Fruit fly (Drosophila melanogaster) whole organism: Measurements from ENCODE around the gene CG10959.

Experiments used
- CG8478 ChIP-seq: fragments of >200 bp; optimal IDR thresholded peaks from 2 replicates; lab custom pipeline; 2018; ENCODE audit warnings: inconsistent platforms
- Dll ChIP-seq: fragments of >200 bp; optimal IDR thresholded peaks from 2 replicates; lab custom pipeline; 2017
- EcR ChIP-seq, 2 experiments: fragments of >200 bp; optimal IDR thresholded peaks; 2 replicates each; lab custom pipeline; 2017; ENCODE audit warnings: missing biosample characterization in 2 of 2, missing genetic modification characterization in 2 of 2, missing genetic modification reagents in 2 of 2
- pan ChIP-seq: fragments of >200 bp; optimal IDR thresholded peaks from 2 replicates; lab custom pipeline; 2017
- psq ChIP-seq: fragments of >200 bp; optimal IDR thresholded peaks from 2 replicates; lab custom pipeline; 2017
- usp ChIP-seq: fragments of >200 bp; optimal IDR thresholded peaks from 2 replicates; lab custom pipeline; 2017; ENCODE audit warnings: missing biosample characterization, missing genetic modification characterization, mixed read lengths

The CG10959 gene

DNA sequence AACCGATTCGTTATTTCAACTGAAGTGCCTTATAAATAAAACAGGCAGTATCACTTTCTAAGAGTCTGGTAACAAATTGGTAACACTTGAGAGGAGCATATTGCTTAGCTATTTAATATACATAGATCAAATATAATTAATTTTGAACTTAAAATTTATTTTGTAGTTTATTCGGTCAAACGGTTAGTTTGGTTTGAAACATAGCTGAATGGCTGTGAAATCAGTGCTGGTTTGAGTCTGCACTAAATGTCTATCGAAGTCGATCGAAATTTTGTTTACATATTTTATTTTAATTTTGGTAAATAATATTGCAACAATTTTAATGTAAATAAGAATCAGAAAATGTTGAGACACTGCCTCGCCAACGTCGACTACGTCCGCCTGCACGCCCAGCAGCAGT lies at the start of gene CG10959:
TSS of gene CG10959 (plus strand) at position 228 of the 400 bp plus-strand sequence.
- no peak for TF ChIP-seq usp (GFP tag; lab: Kevin White, UChicago)
- TF ChIP-seq Dll, result no peak
- TF ChIP-seq EcR (GFP tag; optimal IDR thresholded peaks at IDR 0.05; lab: Kevin White, UChicago), result no peak
- no peak for TF ChIP-seq pan (lab: Kevin White, UChicago)
- TF ChIP-seq psq (lab: Kevin White, UChicago), result no peak
- TF ChIP-seq CG8478 (lab: Kevin White, UChicago), result no peak

DNA sequence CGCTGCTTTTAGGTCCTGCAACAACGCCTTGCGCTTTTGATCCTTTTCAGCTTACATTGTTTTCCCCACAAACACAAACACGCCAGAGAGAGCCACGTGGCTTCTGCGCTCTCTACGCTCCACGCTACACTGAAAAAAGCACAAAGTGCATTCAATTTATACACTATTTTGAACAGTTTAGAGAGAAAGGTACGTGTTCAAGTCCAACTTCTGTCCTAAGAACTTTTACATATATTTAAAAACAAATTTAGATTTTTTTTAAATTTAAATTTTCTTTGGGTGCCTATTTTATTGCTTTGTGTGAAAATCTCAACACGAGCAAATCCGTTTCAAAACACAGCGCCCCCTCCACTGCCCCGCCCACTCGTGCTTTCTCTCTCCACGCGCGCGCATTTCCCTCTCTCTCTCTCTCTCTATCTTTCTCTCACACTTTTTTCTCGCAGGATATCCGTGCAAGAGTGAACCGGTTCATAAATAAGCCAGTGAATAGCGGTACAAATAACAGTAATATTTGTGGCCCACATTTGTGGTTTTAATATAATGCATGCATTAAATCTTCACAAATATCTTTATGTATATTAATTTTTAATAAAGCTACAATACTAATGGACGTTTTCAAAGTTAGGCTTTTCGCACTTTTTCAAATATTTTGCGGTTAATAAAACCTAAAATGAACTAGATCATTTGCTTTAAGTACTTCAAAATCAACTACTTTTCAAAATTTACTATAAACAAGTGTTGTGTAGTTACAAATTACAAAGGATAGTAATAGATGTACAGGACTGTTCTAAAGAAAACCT lies 48.4 kb upstream of the CG10959 start:
- TF ChIP-seq psq (lab: Kevin White, UChicago), result no peak
- TF ChIP-seq CG8478 (lab: Kevin White, UChicago), result no peak
- no peak for TF ChIP-seq Dll
- no peak for TF ChIP-seq pan (lab: Kevin White, UChicago)
- no peak for TF ChIP-seq EcR (GFP tag; optimal IDR thresholded peaks at IDR 0.05; lab: Kevin White, UChicago)
- no peak for TF ChIP-seq usp (GFP tag; lab: Kevin White, UChicago)

- TF ChIP-seq CG8478 (lab: Kevin White, UChicago) (no peak), usp (GFP tag; lab: Kevin White, UChicago) (no peak), pan (lab: Kevin White, UChicago) (no peak), Dll (no peak), EcR (GFP tag; optimal IDR thresholded peaks at IDR 0.05; lab: Kevin White, UChicago) (no peak), psq (lab: Kevin White, UChicago) (no peak)
Observed at dm6 chrX:8100826-8101079, 47.8 kb upstream of the CG10959 start.

DNA sequence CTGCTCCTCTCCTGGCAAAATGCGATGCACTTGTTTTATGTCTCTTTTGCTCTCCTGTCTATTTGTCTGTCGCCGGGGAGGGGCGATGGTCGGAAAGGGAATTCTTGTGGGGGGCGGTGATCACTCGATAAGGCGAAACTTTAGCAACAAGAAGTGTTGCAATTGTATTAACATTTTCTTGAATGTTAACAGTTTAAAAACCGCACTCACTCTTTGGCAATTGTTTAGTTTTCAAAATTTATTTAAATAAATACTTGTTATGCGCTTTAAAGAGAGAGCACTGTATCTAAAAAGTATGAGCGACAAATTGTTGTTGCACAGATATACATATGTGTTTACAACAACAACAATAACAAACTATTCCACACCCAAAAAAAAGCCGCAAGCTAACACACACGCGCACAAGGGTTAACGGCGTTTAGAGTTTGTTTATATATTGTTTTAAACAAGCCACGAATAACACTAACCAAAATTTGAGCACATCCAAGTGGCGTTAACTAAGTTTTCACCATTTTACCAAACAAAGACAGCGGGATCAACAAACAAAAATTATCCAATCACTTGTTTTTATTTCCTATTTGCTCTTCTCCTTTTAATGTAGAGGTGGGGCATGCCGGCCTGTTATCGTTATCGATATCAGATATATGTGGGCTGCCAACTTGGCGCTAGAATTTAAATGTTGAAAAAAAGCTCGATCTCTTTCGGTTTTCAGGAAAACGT lies 46.9 kb upstream of the CG10959 start, which contains the start of gene CG2258:
TSS of gene CG2258 (minus strand) at position 617 of the 720 bp plus-strand sequence.
- no peak for TF ChIP-seq Dll
- no peak for TF ChIP-seq usp (GFP tag; lab: Kevin White, UChicago)
- TF ChIP-seq CG8478 (lab: Kevin White, UChicago), result no peak
- no peak for TF ChIP-seq pan (lab: Kevin White, UChicago)
- TF ChIP-seq EcR (GFP tag; optimal IDR thresholded peaks at IDR 0.05; lab: Kevin White, UChicago), result no peak
- no peak for TF ChIP-seq psq (lab: Kevin White, UChicago)

dm6 chrX:8106281-8107050 lies 42.1 kb upstream of the CG10959 start:
- TF ChIP-seq psq (lab: Kevin White, UChicago), result no peak
- TF ChIP-seq Dll, result no peak
- TF ChIP-seq pan (lab: Kevin White, UChicago), result no peak
- TF ChIP-seq CG8478 (lab: Kevin White, UChicago), result no peak
- TF ChIP-seq EcR (GFP tag; optimal IDR thresholded peaks at IDR 0.05; lab: Kevin White, UChicago), result no peak
- no peak for TF ChIP-seq usp (GFP tag; lab: Kevin White, UChicago)

- TF ChIP-seq psq (lab: Kevin White, UChicago) (no peak), pan (lab: Kevin White, UChicago) (no peak), Dll (no peak), CG8478 (lab: Kevin White, UChicago) (no peak), EcR (GFP tag; optimal IDR thresholded peaks at IDR 0.05; lab: Kevin White, UChicago) (no peak), usp (GFP tag; lab: Kevin White, UChicago) (no peak)
Observed at dm6 chrX:8107936-8108335, 40.6 kb upstream of the CG10959 start.

DNA sequence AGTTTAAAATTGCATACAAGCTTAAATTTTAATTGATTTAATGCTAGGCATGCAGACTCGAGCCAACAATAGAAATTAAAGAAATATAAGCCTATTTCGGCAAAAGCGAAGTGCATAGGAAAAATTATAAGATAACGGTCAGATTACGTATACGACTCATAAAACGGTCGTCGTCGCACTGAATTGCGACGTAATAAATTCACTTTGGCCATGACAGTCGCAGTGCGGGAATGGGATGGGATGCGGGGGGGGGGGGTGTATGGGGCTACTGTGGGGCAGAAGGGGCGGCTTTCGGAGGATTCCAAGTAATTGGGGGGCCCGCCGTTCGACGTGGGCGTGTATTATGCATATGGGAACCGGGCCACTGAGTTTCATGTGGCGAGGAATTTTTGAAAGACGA lies 37.6 kb upstream of the CG10959 start:
- TF ChIP-seq CG8478 (lab: Kevin White, UChicago) (no peak), pan (lab: Kevin White, UChicago) (no peak), EcR (GFP tag; optimal IDR thresholded peaks at IDR 0.05; lab: Kevin White, UChicago) (no peak), usp (GFP tag; lab: Kevin White, UChicago) (no peak), Dll (no peak), psq (lab: Kevin White, UChicago) (no peak)

- TF ChIP-seq psq (lab: Kevin White, UChicago), result no peak
- no peak for TF ChIP-seq pan (lab: Kevin White, UChicago)
- TF ChIP-seq Dll, result no peak
- no peak for TF ChIP-seq usp (GFP tag; lab: Kevin White, UChicago)
- no peak for TF ChIP-seq CG8478 (lab: Kevin White, UChicago)
- TF ChIP-seq EcR (GFP tag; optimal IDR thresholded peaks at IDR 0.05; lab: Kevin White, UChicago), result no peak
Observed at dm6 chrX:8112715-8113114, 35.9 kb upstream of the CG10959 start.

DNA sequence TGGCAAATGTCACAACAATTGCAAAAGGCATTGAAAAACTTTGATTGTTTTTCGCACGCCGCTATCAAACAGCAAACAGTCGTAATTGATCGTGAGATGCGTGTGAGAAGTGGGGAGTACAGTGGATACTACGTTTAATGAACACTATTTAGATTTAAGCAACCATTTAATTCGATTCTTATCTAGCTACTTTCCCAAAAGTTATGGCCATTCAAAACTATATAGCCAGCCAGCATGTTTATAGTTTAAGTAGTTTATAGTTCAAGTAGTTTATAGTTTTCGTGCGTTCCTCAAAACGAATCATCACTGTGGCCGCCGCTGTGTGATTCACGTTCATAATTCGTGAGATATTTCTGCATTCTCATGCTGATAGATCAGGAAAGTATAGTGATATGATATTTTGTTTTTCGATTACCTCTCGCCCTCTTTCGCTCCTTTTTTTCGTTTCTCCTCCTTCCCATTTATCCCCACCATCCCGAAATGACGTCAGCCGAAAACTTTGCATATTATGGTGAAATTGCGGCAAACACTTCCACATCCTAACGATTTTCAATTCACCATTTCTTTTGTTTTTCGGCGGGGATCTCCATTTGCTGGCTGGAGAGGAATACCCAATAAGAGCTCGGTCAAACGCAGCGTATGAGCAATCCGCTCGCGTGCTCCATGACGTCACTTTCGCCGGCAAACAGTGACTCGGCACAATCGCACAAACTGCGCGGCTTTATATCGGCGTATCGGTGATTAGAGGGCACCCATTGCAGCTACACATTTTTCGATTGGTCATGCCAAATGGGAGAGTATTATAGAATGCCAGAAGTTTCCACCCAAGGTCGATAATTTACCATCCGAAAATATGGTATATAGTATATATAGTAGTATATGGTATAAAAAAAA lies 35.0 kb upstream of the CG10959 start:
- TF ChIP-seq Dll (no peak), usp (GFP tag; lab: Kevin White, UChicago) (no peak), EcR (GFP tag; optimal IDR thresholded peaks at IDR 0.05; lab: Kevin White, UChicago) (no peak), CG8478 (lab: Kevin White, UChicago) (no peak), pan (lab: Kevin White, UChicago) (no peak), psq (lab: Kevin White, UChicago) (no peak)
